Worm (Caenorhabditis elegans) whole organism, L4/young adult: ENCODE measurements around the gene lido-8.

Source experiments
- W03F9.2 ChIP-seq: fragments of 150-350 bp; optimal IDR thresholded peaks from 2 replicates; lab custom pipeline; 2014; ENCODE audit warnings: missing biosample characterization, missing genetic modification characterization
- dao-5 ChIP-seq: sonication (generic microtip); optimal IDR thresholded peaks from 2 replicates; lab custom pipeline; 2016; ENCODE audit warnings: missing genotype, missing genetic modification characterization, moderate library complexity, missing compliant biosample characterization
- him-1 ChIP-seq: sonication (generic microtip); optimal IDR thresholded peaks from 2 replicates; lab custom pipeline; 2016; ENCODE audit warnings: missing genotype, missing genetic modification reagents, missing genetic modification characterization, missing compliant biosample characterization

DNA sequence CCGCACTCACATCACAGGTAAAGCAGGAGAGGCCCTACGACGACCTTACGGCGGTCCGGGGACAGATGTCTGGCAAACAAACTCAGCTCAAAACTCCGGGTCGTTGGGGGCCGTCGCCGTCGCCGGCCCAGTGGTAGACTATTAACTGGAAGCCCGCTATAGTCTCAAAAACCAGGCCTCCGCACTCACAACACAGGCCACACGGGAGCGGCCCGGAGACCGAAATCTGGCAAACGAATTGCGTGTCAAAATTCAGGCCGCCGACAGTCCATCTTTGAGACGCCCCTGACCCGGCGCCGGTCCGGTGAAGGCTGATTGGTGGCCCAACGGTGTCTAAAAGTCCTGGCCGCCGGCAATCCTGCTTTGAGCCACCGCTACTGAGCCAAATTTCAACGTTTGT, 48.6 kb downstream of the lido-8 start:
- TF ChIP-seq W03F9.2 (tag; lab: Kevin White, UChicago) (no peak), him-1 (tag; lab: Kevin White, UChicago) (no peak), dao-5 (tag; lab: Kevin White, UChicago) (no peak)
